Fruit fly (Drosophila melanogaster) whole organism: Measurements from ENCODE around the gene CG12024.

Experiments
- pan ChIP-seq: fragments of >200 bp; optimal IDR thresholded peaks from 2 replicates; lab custom pipeline; 2017
- psq ChIP-seq: fragments of >200 bp; optimal IDR thresholded peaks from 2 replicates; lab custom pipeline; 2017
- usp ChIP-seq: fragments of >200 bp; optimal IDR thresholded peaks from 2 replicates; lab custom pipeline; 2017; ENCODE audit warnings: missing biosample characterization, missing genetic modification characterization, mixed read lengths

dm6 chr3L:1900633-1901032, 43.7 kb downstream of the CG12024 start:
- TF ChIP-seq psq (no peak), usp (no peak), pan (lab: Kevin White, UChicago) (no peak)
